Worm (Caenorhabditis elegans) whole organism, young adult: Measurements from ENCODE around the gene srw-40.

Source experiments
- F55B11.4 ChIP-seq: sonication (generic microtip); optimal IDR thresholded peaks from 2 replicates; lab custom pipeline; 2016; ENCODE audit warnings: missing compliant biosample characterization, missing genetic modification characterization, borderline replicate concordance; ENCODE audit not compliant: insufficient read depth
- atf-7 ChIP-seq: sonication (generic microtip); optimal IDR thresholded peaks from 2 replicates; lab custom pipeline; 2017; ENCODE audit warnings: mild to moderate bottlenecking, missing genetic modification characterization, missing compliant biosample characterization
- ceh-40 ChIP-seq: fragments of 200-800 bp; sonication (Bioruptor generic); IDR thresholded peaks from 2 replicates; pipeline ENCODE4 v1.3.6; 2022; ENCODE audit warnings: missing genetic modification characterization, missing compliant biosample characterization
- dpl-1 ChIP-seq: fragments of 150-350 bp; optimal IDR thresholded peaks from 2 replicates; lab custom pipeline; 2014; ENCODE audit warnings: missing biosample characterization, missing genetic modification reagents, missing genetic modification characterization
- nhr-179 ChIP-seq: sonication (generic microtip); optimal IDR thresholded peaks from 2 replicates; lab custom pipeline; 2016; ENCODE audit warnings: mild to moderate bottlenecking, missing genetic modification characterization, missing compliant biosample characterization
- snpc-4 ChIP-seq, 5 experiments: fragments of 150-350 bp in 1 of 5; sonication (generic microtip) in 4 of 5; optimal IDR thresholded peaks; 2 replicates each; lab custom pipeline; 2014 to 2018; ENCODE audit warnings: missing genetic modification characterization in 5 of 5, missing biosample characterization in 3 of 5, antibody characterized with exemption in 2 of 5, mild to moderate bottlenecking in 2 of 5, missing compliant biosample characterization in 2 of 5, missing genotype in 2 of 5, moderate library complexity in 2 of 5, missing genetic modification reagents in 1 of 5

ce11 chrII:4306921-4307630 lies 8.8 kb downstream of the srw-40 start, which contains the start of gene Y52E8A.3:
- TF ChIP-seq dpl-1 (GFP tag; lab: Kevin White, UChicago) (no peak), ceh-40 (no peak), snpc-4 (GFP tag; optimal IDR thresholded peaks at IDR 0.05; lab: Kevin White, UChicago) (no peak), snpc-4 (tag; optimal IDR thresholded peaks at IDR 0.05; lab: Kevin White, UChicago) (no peak), F55B11.4 (tag; lab: Kevin White, UChicago) (no peak), nhr-179 (tag; lab: Kevin White, UChicago) (no peak), atf-7 (tag; lab: Kevin White, UChicago) (no peak)
